Fruit fly (Drosophila melanogaster) whole organism, prepupa: ENCODE results near the gene CG1105.

ENCODE experiments used
- Eip75B ChIP-seq: fragments of 200-800 bp; sonication (Bioruptor generic); optimal IDR thresholded peaks from 3 replicates; lab custom pipeline; 2016; ENCODE audit warnings: missing biosample characterization, missing genetic modification characterization
- Sox102F ChIP-seq: fragments of 200-800 bp; sonication (Bioruptor generic); optimal IDR thresholded peaks from 2 replicates; lab custom pipeline; 2016; ENCODE audit warnings: missing biosample characterization, mild to moderate bottlenecking, missing genetic modification characterization

DNA sequence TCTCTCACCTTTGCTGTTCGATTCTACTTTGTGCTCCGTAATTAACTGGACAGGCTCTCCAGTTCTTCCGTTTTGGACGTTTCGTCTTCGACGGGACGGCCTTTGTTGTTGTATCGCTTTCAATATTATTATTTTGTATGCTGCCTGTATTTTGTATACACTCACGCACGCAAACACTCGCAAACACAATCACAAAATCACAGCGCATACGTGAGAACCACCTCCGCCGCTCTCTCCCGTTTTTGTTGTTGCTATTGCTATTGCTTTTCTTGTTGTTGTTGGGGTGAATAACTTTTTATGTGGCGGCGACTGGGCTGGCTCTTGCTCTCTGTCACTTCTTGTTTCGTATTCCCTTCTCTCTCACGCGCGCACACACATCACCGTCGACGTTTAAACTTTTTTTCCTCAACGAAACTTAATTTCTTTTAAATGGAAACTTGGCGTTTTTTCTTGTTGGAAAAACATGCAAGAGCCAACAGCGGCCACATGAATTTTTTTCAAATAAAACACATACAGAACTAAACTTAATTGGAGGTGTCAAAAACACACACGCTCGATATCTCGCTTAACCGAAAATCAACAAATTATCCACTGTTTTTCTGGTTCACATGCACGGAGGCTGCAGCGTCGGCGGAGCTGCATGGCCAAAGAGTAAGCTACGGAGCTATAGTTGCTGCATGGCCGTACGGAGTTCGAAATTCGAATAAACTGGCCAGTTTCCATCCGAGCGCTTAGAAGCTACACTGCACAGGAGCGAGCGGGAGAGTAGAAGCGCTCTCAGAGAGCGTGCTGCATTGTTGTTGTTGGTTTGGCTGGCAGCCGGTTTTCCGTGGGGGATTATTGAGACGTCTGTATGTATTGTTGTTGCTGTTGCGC lies 41.0 kb upstream of the CG1105 start:
- TF ChIP-seq Sox102F: no peak
- no peak for TF ChIP-seq Eip75B (GFP tag; lab: Kevin White, UChicago)
